Fruit fly (Drosophila melanogaster) whole organism, prepupa: ENCODE data around the gene pcx.
A peak's percentile ranks its signal among the peaks of the same experiment; 100 is the strongest.

Experiments used
- Blimp-1 ChIP-seq: fragments of 200-800 bp; sonication (Bioruptor generic); optimal IDR thresholded peaks from 3 replicates; lab custom pipeline; 2017; ENCODE audit warnings: missing biosample characterization, missing genetic modification characterization, mild to moderate bottlenecking, moderate library complexity, missing genetic modification reagents
- CG10669 ChIP-seq: fragments of 200-800 bp; sonication (Bioruptor generic); optimal IDR thresholded peaks from 3 replicates; lab custom pipeline; 2018; ENCODE audit warnings: missing biosample characterization, mild to moderate bottlenecking, missing genetic modification characterization, moderate library complexity
- CG11294 ChIP-seq: fragments of 200-800 bp; sonication (Bioruptor generic); IDR thresholded peaks from 2 replicates; pipeline ENCODE4 v1.3.6; 2022; ENCODE audit warnings: missing biosample characterization, missing genetic modification characterization
- CG11762 ChIP-seq: fragments of 200-800 bp; sonication (Bioruptor generic); optimal IDR thresholded peaks from 3 replicates; lab custom pipeline; 2016; ENCODE audit warnings: missing biosample characterization, missing genetic modification characterization; ENCODE audit not compliant: insufficient read depth
- CG11902 ChIP-seq: fragments of 200-800 bp; sonication (Bioruptor generic); optimal IDR thresholded peaks from 3 replicates; lab custom pipeline; 2016; ENCODE audit warnings: missing biosample characterization, missing genetic modification characterization
- CG34406 ChIP-seq: fragments of 200-800 bp; sonication (Bioruptor generic); optimal IDR thresholded peaks from 3 replicates; lab custom pipeline; 2016; ENCODE audit warnings: missing biosample characterization, missing genetic modification characterization
- CG3919 ChIP-seq: fragments of 200-800 bp; sonication (Bioruptor generic); optimal IDR thresholded peaks from 3 replicates; lab custom pipeline; 2016; ENCODE audit warnings: missing biosample characterization, missing genetic modification characterization
- CG6163 ChIP-seq: fragments of 200-800 bp; sonication (Bioruptor generic); IDR thresholded peaks from 3 replicates; pipeline ENCODE4 v1.3.6; 2022; ENCODE audit warnings: missing biosample characterization, missing genetic modification characterization
- CG6808 ChIP-seq: fragments of 200-800 bp; sonication (Bioruptor generic); optimal IDR thresholded peaks from 3 replicates; lab custom pipeline; 2017; ENCODE audit warnings: missing biosample characterization, missing genetic modification characterization, mild to moderate bottlenecking, moderate library complexity, missing genetic modification reagents
- CG7368 ChIP-seq: fragments of 200-800 bp; sonication (Bioruptor generic); optimal IDR thresholded peaks from 3 replicates; lab custom pipeline; 2016; ENCODE audit warnings: missing biosample characterization, missing genetic modification characterization
- CG8119 ChIP-seq: fragments of 200-800 bp; sonication (Bioruptor generic); IDR thresholded peaks from 3 replicates; pipeline ENCODE4 v1.3.6; 2022; ENCODE audit warnings: missing biosample characterization, missing genetic modification characterization
- CG8319 ChIP-seq: fragments of 200-800 bp; sonication (Bioruptor generic); optimal IDR thresholded peaks from 3 replicates; lab custom pipeline; 2016; ENCODE audit warnings: missing biosample characterization, missing genetic modification characterization
- CG9139 ChIP-seq: fragments of 200-800 bp; sonication (Bioruptor generic); optimal IDR thresholded peaks from 3 replicates; lab custom pipeline; 2017; ENCODE audit warnings: missing biosample characterization, mild to moderate bottlenecking, missing genetic modification characterization
- Eip75B ChIP-seq: fragments of 200-800 bp; sonication (Bioruptor generic); optimal IDR thresholded peaks from 3 replicates; lab custom pipeline; 2016; ENCODE audit warnings: missing biosample characterization, missing genetic modification characterization
- Eip78C ChIP-seq: fragments of 200-800 bp; sonication (Bioruptor generic); peaks from one replicate; lab custom pipeline; 2016; ENCODE audit warnings: missing biosample characterization, missing genetic modification characterization
- Ets21C ChIP-seq: fragments of 200-800 bp; sonication (Bioruptor generic); optimal IDR thresholded peaks from 3 replicates; lab custom pipeline; 2016; ENCODE audit warnings: missing biosample characterization, missing genetic modification characterization
- Hr4 ChIP-seq: fragments of 200-800 bp; sonication (Bioruptor generic); optimal IDR thresholded peaks from 3 replicates; lab custom pipeline; 2016; ENCODE audit warnings: missing biosample characterization, missing genetic modification characterization
- Lpt ChIP-seq: fragments of 200-800 bp; sonication (Bioruptor generic); optimal IDR thresholded peaks from 3 replicates; lab custom pipeline; 2016; ENCODE audit warnings: missing biosample characterization, missing genetic modification characterization
- OdsH ChIP-seq: fragments of 200-800 bp; sonication (Bioruptor generic); optimal IDR thresholded peaks from 3 replicates; lab custom pipeline; 2016; ENCODE audit warnings: missing biosample characterization, missing genetic modification characterization
- Smox ChIP-seq: fragments of 200-800 bp; sonication (Bioruptor generic); optimal IDR thresholded peaks from 3 replicates; lab custom pipeline; 2016; ENCODE audit warnings: missing biosample characterization, missing genetic modification characterization
- Sox102F ChIP-seq: fragments of 200-800 bp; sonication (Bioruptor generic); optimal IDR thresholded peaks from 2 replicates; lab custom pipeline; 2016; ENCODE audit warnings: missing biosample characterization, mild to moderate bottlenecking, missing genetic modification characterization
- Sox14 ChIP-seq: fragments of 200-800 bp; sonication (Bioruptor generic); optimal IDR thresholded peaks from 3 replicates; lab custom pipeline; 2016; ENCODE audit warnings: missing biosample characterization, missing genetic modification characterization
- Sox15 ChIP-seq: fragments of 200-800 bp; sonication (Bioruptor generic); optimal IDR thresholded peaks from 3 replicates; lab custom pipeline; 2016; ENCODE audit warnings: missing biosample characterization, missing genetic modification characterization
- achi ChIP-seq: fragments of 200-800 bp; sonication (Bioruptor generic); optimal IDR thresholded peaks from 3 replicates; lab custom pipeline; 2016; ENCODE audit warnings: missing biosample characterization, missing genetic modification characterization
- acj6 ChIP-seq: fragments of 200-800 bp; sonication (Bioruptor generic); optimal IDR thresholded peaks from 3 replicates; lab custom pipeline; 2016; ENCODE audit warnings: missing biosample characterization, missing genetic modification characterization
- cyc ChIP-seq: fragments of 200-800 bp; sonication (Bioruptor generic); optimal IDR thresholded peaks from 3 replicates; lab custom pipeline; 2016; ENCODE audit warnings: missing biosample characterization, missing genetic modification characterization
- dac ChIP-seq: fragments of 200-800 bp; sonication (Bioruptor generic); optimal IDR thresholded peaks from 2 replicates; lab custom pipeline; 2017; ENCODE audit warnings: missing biosample characterization, mild to moderate bottlenecking, missing genetic modification characterization
- dsx ChIP-seq: fragments of 200-800 bp; optimal IDR thresholded peaks from 3 replicates; lab custom pipeline; 2019; ENCODE audit warnings: missing biosample characterization, mild to moderate bottlenecking, missing genetic modification characterization, moderate library complexity; ENCODE audit not compliant: poor library complexity, severe bottlenecking
- esn ChIP-seq: fragments of 200-800 bp; sonication (Bioruptor generic); optimal IDR thresholded peaks from 2 replicates; lab custom pipeline; 2016; ENCODE audit warnings: missing biosample characterization, mild to moderate bottlenecking, missing genetic modification characterization, moderate library complexity
- fd59A ChIP-seq: fragments of 200-800 bp; sonication (Bioruptor generic); optimal IDR thresholded peaks from 2 replicates; lab custom pipeline; 2017; ENCODE audit warnings: missing biosample characterization, mild to moderate bottlenecking, missing genetic modification characterization, missing genetic modification reagents
- fd85E ChIP-seq: fragments of 200-800 bp; sonication (Bioruptor generic); optimal IDR thresholded peaks from 3 replicates; lab custom pipeline; 2016; ENCODE audit warnings: missing biosample characterization, missing genetic modification characterization
- fkh ChIP-seq: fragments of 200-800 bp; sonication (Bioruptor generic); optimal IDR thresholded peaks from 3 replicates; lab custom pipeline; 2017; ENCODE audit warnings: missing biosample characterization, mild to moderate bottlenecking, missing genetic modification characterization, moderate library complexity
- lz ChIP-seq: fragments of 200-800 bp; sonication (Bioruptor generic); optimal IDR thresholded peaks from 3 replicates; lab custom pipeline; 2016; ENCODE audit warnings: missing biosample characterization, missing genetic modification characterization
- net ChIP-seq: fragments of 200-800 bp; sonication (Bioruptor generic); optimal IDR thresholded peaks from 3 replicates; lab custom pipeline; 2016; ENCODE audit warnings: missing biosample characterization, missing genetic modification characterization
- pdm3 ChIP-seq: fragments of 200-800 bp; sonication (Bioruptor generic); optimal IDR thresholded peaks from 3 replicates; lab custom pipeline; 2016; ENCODE audit warnings: missing biosample characterization, missing genetic modification characterization
- spab ChIP-seq: fragments of 200-800 bp; sonication (Bioruptor generic); optimal IDR thresholded peaks from 2 replicates; lab custom pipeline; 2017; ENCODE audit warnings: missing biosample characterization, mild to moderate bottlenecking, missing genetic modification characterization, missing genetic modification reagents
- ss ChIP-seq, 2 experiments: fragments of 200-800 bp; sonication (Bioruptor generic); optimal IDR thresholded peaks; 2 replicates in 1 of 2; 3 replicates in 1 of 2; lab custom pipeline; 2017 to 2018; ENCODE audit warnings: mild to moderate bottlenecking in 2 of 2, missing biosample characterization in 2 of 2, missing genetic modification characterization in 2 of 2, moderate library complexity in 1 of 2
- svp ChIP-seq: fragments of 200-800 bp; sonication (Bioruptor generic); peaks from one replicate; lab custom pipeline; 2016; ENCODE audit warnings: missing biosample characterization, missing genetic modification characterization
- vri ChIP-seq: fragments of 200-800 bp; sonication (Bioruptor generic); optimal IDR thresholded peaks from 3 replicates; lab custom pipeline; 2016; ENCODE audit warnings: missing biosample characterization, mild to moderate bottlenecking, missing genetic modification characterization

pcx gene

DNA sequence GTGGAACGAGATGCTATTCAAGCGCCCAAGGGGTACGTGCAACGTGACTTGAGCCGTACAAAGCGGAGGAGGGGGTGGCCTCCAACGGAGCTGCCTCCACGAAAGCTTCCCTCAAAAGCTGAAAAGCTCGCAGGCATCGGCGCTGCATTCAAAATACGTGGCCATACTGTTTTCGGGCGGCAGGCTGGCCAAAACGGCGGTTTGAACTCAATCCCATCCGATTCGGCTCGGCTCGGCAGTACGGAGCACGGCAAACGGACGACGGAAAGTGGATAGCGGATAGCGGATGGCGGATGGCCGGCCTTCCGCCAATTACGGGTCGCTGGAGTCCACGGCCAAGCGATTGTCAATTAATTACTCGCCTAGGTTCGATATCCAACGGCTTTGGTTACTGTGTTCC is 36.2 kb upstream of the pcx start, which contains the start of gene Mct1:
Gene Mct1, plus strand, starts transcription at position 301 of the 400 bp plus-strand sequence.
- TF ChIP-seq achi (GFP tag; lab: Kevin White, UChicago) (no peak), CG10669 (no peak), ss (GFP tag; optimal IDR thresholded peaks at IDR 0.05; lab: Kevin White, UChicago) (no peak), Eip75B (no peak), Lpt (GFP tag; lab: Kevin White, UChicago) (no peak), fd59A (GFP tag; lab: Kevin White, UChicago) (no peak), net (GFP tag; lab: Kevin White, UChicago) (no peak), Sox14 (GFP tag; lab: Kevin White, UChicago) (no peak), fkh (no peak), Sox15 (no peak), CG8319 (no peak), acj6 (GFP tag; lab: Kevin White, UChicago) (no peak), Smox (GFP tag; lab: Kevin White, UChicago) (no peak), dsx (GFP tag; lab: Kevin White, UChicago) (no peak)
- TF ChIP-seq, all 60 proteins: peak for 0

DNA sequence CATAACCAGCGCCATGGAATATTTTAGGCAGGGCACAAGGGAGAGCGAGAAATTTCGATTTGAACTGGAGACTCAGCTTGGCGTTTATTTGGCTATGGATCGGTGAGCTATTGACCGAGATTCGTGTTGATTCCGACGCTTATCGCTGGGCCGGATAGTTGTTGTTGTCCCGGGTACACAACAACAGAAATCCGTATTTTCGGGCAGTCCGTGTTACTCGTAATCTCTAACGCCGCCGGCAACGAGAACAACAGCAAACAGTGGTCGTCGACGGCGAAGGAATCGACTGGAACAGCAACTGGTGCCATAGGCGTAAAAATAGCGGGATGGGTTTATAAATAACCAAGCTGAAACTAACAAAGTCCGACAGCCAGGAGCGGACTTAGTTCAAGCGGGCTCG is 33.2 kb upstream of the pcx start:
- no peak for TF ChIP-seq CG11762 (GFP tag; lab: Kevin White, UChicago)
- no peak for TF ChIP-seq acj6 (GFP tag; lab: Kevin White, UChicago)
- peak; percentile 49 for TF ChIP-seq fkh
- peak; percentile 81 for TF ChIP-seq svp (GFP tag; lab: Kevin White, UChicago)

DNA sequence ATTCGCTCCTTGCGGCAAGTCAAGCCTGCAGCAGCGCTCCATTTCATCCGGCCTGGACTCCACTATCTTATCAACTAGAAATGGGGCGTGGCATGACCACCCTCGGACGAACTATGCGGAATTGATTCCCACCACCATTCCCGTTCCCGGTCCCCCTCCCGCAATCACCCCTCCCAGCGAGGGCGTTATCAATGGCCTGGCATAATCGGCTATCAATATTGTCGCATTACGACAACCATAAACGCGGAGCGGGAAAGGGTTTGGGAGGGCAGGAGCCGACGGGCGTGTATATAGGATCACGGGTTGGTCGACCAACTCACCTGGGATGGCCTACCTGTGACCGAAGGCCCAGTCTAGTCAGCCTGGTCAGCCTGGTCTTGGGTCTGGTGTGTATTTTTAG is 31.9 kb upstream of the pcx start:
- TF ChIP-seq svp (GFP tag; lab: Kevin White, UChicago): peak; percentile 58
- no peak for TF ChIP-seq CG10669
- TF ChIP-seq lz (GFP tag; lab: Kevin White, UChicago): no peak
- TF ChIP-seq vri: peak; percentile 82
- TF ChIP-seq, all 60 proteins: peak for 2

DNA sequence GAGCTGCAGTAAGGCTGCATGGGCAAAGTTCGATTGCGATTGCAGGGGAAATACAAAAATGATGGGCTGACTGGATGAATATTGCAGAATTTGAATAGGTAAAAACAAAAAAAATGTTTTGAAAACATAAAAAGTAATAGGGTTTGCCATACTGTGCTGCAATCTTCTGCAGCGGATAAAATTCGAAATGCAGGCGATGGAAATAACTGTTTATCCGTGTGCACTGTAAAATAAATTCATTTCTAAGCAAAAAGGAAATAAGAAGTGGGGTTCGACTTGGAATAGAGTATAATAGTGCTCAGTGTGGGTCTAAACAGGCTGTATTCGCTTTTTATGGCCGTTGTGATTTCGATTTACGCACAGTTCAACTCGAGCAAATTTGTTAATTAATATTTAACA is 31.3 kb upstream of the pcx start, which contains the start of gene CG14053:
Gene CG14053, minus strand, starts transcription at position 101 of the 399 bp plus-strand sequence.
- TF ChIP-seq cyc (GFP tag; lab: Kevin White, UChicago) (no peak), fd59A (GFP tag; lab: Kevin White, UChicago) (no peak), CG11294 (GFP tag; lab: Robert Waterston, UW) (no peak), CG7368 (GFP tag; lab: Kevin White, UChicago) (no peak), fd85E (GFP tag; lab: Kevin White, UChicago) (no peak)

DNA sequence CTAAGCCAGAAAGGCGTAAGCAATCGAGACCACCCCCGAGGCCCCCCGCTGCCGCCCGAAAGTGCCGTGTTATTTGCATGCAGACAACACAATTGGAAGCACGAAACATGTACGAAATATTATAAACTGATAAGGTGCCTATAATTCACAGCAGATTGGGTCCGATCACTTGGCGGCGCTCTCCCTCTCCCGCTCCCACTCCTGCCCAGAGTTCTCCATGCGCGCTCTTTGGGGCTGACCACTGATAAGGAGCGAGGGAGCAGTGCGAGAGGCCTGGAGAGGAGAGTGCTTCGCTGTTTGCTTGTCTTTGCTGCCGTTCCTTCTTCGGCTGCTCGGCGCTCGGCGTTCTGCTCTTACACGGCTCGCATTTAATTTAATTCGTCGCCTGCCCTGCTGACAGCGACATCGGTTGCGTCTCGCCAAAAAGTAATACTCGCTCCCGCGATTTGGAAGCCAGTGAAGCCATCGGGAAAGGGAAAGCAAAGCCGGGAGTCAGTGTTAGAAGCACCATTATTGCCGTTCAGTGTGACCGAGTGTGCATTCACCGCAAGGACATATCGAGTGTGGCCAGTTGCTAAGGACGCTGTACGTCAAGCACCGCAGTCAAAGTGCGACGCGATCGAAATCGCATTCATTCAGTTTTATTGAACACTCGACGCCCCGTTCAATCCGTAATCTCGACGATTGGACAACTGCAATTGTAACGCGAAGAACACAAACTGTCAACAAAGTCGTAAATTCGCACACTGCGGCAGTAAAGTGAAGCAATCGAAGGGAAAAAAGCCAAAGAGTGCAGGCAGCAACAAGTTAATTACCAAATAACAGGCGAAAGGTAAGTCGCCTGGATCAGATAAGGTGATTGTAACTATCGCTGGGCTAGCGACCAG is 30.6 kb upstream of the pcx start:
- TF ChIP-seq achi (GFP tag; lab: Kevin White, UChicago) (no peak), Eip78C (GFP tag; lab: Kevin White, UChicago) (peak; percentile 19), lz (GFP tag; lab: Kevin White, UChicago) (no peak), Sox102F (GFP tag; lab: Kevin White, UChicago) (no peak), esn (no peak), CG6808 (GFP tag; lab: Kevin White, UChicago) (no peak), net (GFP tag; lab: Kevin White, UChicago) (peak; percentile 16), Ets21C (GFP tag; lab: Kevin White, UChicago) (no peak), CG11294 (GFP tag; lab: Robert Waterston, UW) (no peak), fd85E (GFP tag; lab: Kevin White, UChicago) (no peak), dsx (GFP tag; lab: Kevin White, UChicago) (no peak), CG10669 (no peak), CG8119 (GFP tag; lab: Robert Waterston, UW) (no peak), acj6 (GFP tag; lab: Kevin White, UChicago) (no peak), Blimp-1 (GFP tag; lab: Kevin White, UChicago) (no peak), fd59A (GFP tag; lab: Kevin White, UChicago) (no peak), CG34406 (GFP tag; lab: Kevin White, UChicago) (no peak), svp (GFP tag; lab: Kevin White, UChicago) (peak; percentile 84), CG3919 (GFP tag; lab: Kevin White, UChicago) (peak; percentile 8), pdm3 (GFP tag; lab: Kevin White, UChicago) (no peak), CG9139 (GFP tag; lab: Kevin White, UChicago) (no peak), CG6163 (GFP tag; lab: Robert Waterston, UW) (no peak), fkh (peak; percentile 17), CG8319 (no peak), Hr4 (GFP tag; lab: Kevin White, UChicago) (no peak), vri (peak; percentile 75), CG11902 (no peak), ss (GFP tag; optimal IDR thresholded peaks at IDR 0.05; lab: Kevin White, UChicago) (no peak), dac (GFP tag; lab: Kevin White, UChicago) (no peak), spab (GFP tag; lab: Kevin White, UChicago) (no peak), OdsH (GFP tag; lab: Kevin White, UChicago) (no peak), Eip75B (no peak)
